Worm (Caenorhabditis elegans) whole organism, L4/young adult: ENCODE measurements around the gene srb-12.

Experiments used
- W03F9.2 ChIP-seq: fragments of 150-350 bp; optimal IDR thresholded peaks from 2 replicates; lab custom pipeline; 2014; ENCODE audit warnings: missing biosample characterization, missing genetic modification characterization
- him-1 ChIP-seq: sonication (generic microtip); optimal IDR thresholded peaks from 2 replicates; lab custom pipeline; 2016; ENCODE audit warnings: missing genotype, missing genetic modification reagents, missing genetic modification characterization, missing compliant biosample characterization

- no peak for TF ChIP-seq W03F9.2 (tag; lab: Kevin White, UChicago)
- no peak for TF ChIP-seq him-1
These were observed 2.5 kb upstream of the srb-12 start, which contains the start of gene msp-45 for ce11 chrII:5156983-5157382.
